Fruit fly (Drosophila melanogaster): ENCODE measurements around the gene Sol1.

dm6 chr3R:12431030-12431489 is 45.0 kb downstream of the Sol1 start, which contains the start of gene Prosalpha2:
- TF ChIP-seq Sp1 (GFP tag; optimal IDR thresholded peaks at IDR 0.05) = peak; percentile 9
- peak; percentile 12 for TF ChIP-seq psq (GFP tag; optimal IDR thresholded peaks at IDR 0.05)
- TF ChIP-seq woc (GFP tag; optimal IDR thresholded peaks at IDR 0.05) = no peak
- TF ChIP-seq GATAd (GFP tag; optimal IDR thresholded peaks at IDR 0.05) = no peak
- no peak for TF ChIP-seq lola (GFP tag; optimal IDR thresholded peaks at IDR 0.05)
- TF ChIP-seq Hr78 (GFP tag; optimal IDR thresholded peaks at IDR 0.05) = no peak
- no peak for TF ChIP-seq Vsx2 (GFP tag; optimal IDR thresholded peaks at IDR 0.05; ENCODE audit: partially characterized antibody)
- no peak for TF ChIP-seq CG9705 (GFP tag; optimal IDR thresholded peaks at IDR 0.05)
- TF ChIP-seq Dif (GFP tag; optimal IDR thresholded peaks at IDR 0.05; ENCODE audit: partially characterized antibody) = no peak
- no peak for TF ChIP-seq N (GFP tag; optimal IDR thresholded peaks at IDR 0.05)
- TF ChIP-seq fru (GFP tag; optimal IDR thresholded peaks at IDR 0.05) = no peak
- no peak for TF ChIP-seq pan (optimal IDR thresholded peaks at IDR 0.05)
- TF ChIP-seq Hr83 (GFP tag; optimal IDR thresholded peaks at IDR 0.05; ENCODE audit: poor library complexity, severe bottlenecking) = no peak
- TF ChIP-seq sv (GFP tag; optimal IDR thresholded peaks at IDR 0.05) = no peak
